Worm (Caenorhabditis elegans): ENCODE measurements around the gene str-250.

str-250 gene

DNA sequence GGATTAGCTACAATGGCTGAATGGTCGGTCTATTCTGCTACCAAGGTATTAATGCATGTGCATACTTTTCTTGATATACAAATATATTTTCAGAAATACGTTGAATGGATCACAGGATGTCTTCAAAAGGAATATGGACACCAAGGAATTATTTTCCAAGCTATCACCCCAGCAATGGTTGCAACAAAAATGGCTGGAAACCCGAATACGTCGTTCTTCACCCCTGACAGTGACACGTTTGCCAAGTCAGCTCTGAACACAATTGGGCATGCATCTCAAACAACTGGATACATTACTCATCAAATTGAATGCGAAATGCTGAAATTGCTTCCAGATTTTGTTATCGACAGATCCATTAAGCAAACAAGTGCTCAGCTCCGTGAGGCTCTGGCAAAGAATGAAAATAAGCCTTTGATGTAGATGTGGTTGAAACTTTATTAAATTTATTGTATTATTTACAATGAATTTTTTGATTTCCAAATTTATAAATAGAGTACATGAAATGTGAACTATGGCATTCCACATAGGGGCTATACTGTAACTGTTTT lies 10.8 kb upstream of the str-250 start (continued):
- TF ChIP-seq ceh-32 (tag; optimal IDR thresholded peaks at IDR 0.05; ENCODE audit: poor library complexity), result no peak
- TF ChIP-seq nhr-28 (tag; optimal IDR thresholded peaks at IDR 0.05), result peak; percentile 48
- no peak for TF ChIP-seq set-16 (GFP tag; IDR thresholded peaks at IDR 0.05)
- peak; percentile 59 for TF ChIP-seq lin-38 (GFP tag; IDR thresholded peaks at IDR 0.05)
- TF ChIP-seq nhr-11 (tag; optimal IDR thresholded peaks at IDR 0.05), result peak; percentile 11
- no peak for TF ChIP-seq vab-7 (GFP tag; IDR thresholded peaks at IDR 0.05)
- TF ChIP-seq F44E2.7 (GFP tag; IDR thresholded peaks at IDR 0.05), result no peak
- TF ChIP-seq spr-3 (GFP tag; optimal IDR thresholded peaks at IDR 0.05), result peak; percentile 32
- peak; percentile 65 for TF ChIP-seq duxl-1 (tag; optimal IDR thresholded peaks at IDR 0.05; ENCODE audit: poor library complexity)
- no peak for TF ChIP-seq F37D6.2 (tag; optimal IDR thresholded peaks at IDR 0.05)
- no peak for TF ChIP-seq R02D3.7 (tag; optimal IDR thresholded peaks at IDR 0.05)
- TF ChIP-seq D1046.2 (GFP tag; IDR thresholded peaks at IDR 0.05), result peak; percentile 79; the same call in 1 of the 2 replicates
- no peak for TF ChIP-seq lir-3 (tag; optimal IDR thresholded peaks at IDR 0.05)
- peak; percentile 13 for TF ChIP-seq sdz-12 (GFP tag; optimal IDR thresholded peaks at IDR 0.05)
- TF ChIP-seq zfp-3 (GFP tag; conservative IDR thresholded peaks at IDR 0.05), result peak; percentile 98
- no peak for TF ChIP-seq zip-11 (GFP tag; IDR thresholded peaks at IDR 0.05)
- TF ChIP-seq lin-29 (GFP tag; IDR thresholded peaks at IDR 0.05), result no peak
- peak; percentile 9; the same call in 1 of the 2 replicates for TF ChIP-seq tra-1 (GFP tag; IDR thresholded peaks at IDR 0.05)
- no peak; the same call in none of the 2 replicates for TF ChIP-seq dmd-9 (GFP tag; IDR thresholded peaks at IDR 0.05)
- no peak for TF ChIP-seq F49E8.2 (tag; optimal IDR thresholded peaks at IDR 0.05; ENCODE audit: borderline replicate concordance)
- TF ChIP-seq Y75B8A.6 (GFP tag; IDR thresholded peaks at IDR 0.05), result peak; percentile 85
- no peak for TF ChIP-seq nhr-25 (tag; optimal IDR thresholded peaks at IDR 0.05; ENCODE audit: borderline replicate concordance, insufficient read depth)
- no peak for TF ChIP-seq php-3 (GFP tag; IDR thresholded peaks at IDR 0.05)
- no peak for TF ChIP-seq ztf-11 (tag; optimal IDR thresholded peaks at IDR 0.05)
- no peak for TF ChIP-seq ceh-28 (tag; optimal IDR thresholded peaks at IDR 0.05)
- TF ChIP-seq nhr-48 (tag; optimal IDR thresholded peaks at IDR 0.05), result no peak
- no peak for TF ChIP-seq gei-8 (GFP tag; optimal IDR thresholded peaks at IDR 0.05)
- TF ChIP-seq ztf-7 (tag; optimal IDR thresholded peaks at IDR 0.05), result no peak
- TF ChIP-seq nhr-6 (tag; optimal IDR thresholded peaks at IDR 0.05), result no peak
- peak; percentile 52 for TF ChIP-seq mes-2 (tag; optimal IDR thresholded peaks at IDR 0.05; ENCODE audit: poor library complexity, severe bottlenecking)
- TF ChIP-seq pha-4 (GFP tag; IDR thresholded peaks at IDR 0.05), result peak; percentile 37
- TF ChIP-seq pha-4 (tag; optimal IDR thresholded peaks at IDR 0.05), result no peak
- peak; percentile 51; the same call in 1 of the 2 replicates for TF ChIP-seq lin-1 (GFP tag; IDR thresholded peaks at IDR 0.05)
- peak in 1 of 2 experiments; percentile 22 for TF ChIP-seq mdl-1 (tag; optimal IDR thresholded peaks at IDR 0.05)
- no peak for TF ChIP-seq nhr-237 (tag; optimal IDR thresholded peaks at IDR 0.05)

- no peak for TF ChIP-seq nhr-237 (tag; optimal IDR thresholded peaks at IDR 0.05)
- no peak for TF ChIP-seq aly-2 (tag; optimal IDR thresholded peaks at IDR 0.05)
- no peak for TF ChIP-seq nhr-11 (tag; optimal IDR thresholded peaks at IDR 0.05)
- TF ChIP-seq mep-1 (tag; optimal IDR thresholded peaks at IDR 0.05), result no peak
- TF ChIP-seq aha-1 (tag), result peak; percentile 72
- no peak for TF ChIP-seq ceh-62 (tag; optimal IDR thresholded peaks at IDR 0.05)
- TF ChIP-seq T26A8.4 (GFP tag; IDR thresholded peaks at IDR 0.05), result peak; percentile 7
- TF ChIP-seq sdz-12 (GFP tag; optimal IDR thresholded peaks at IDR 0.05), result peak; percentile 60
- no peak for TF ChIP-seq ztf-7 (tag; optimal IDR thresholded peaks at IDR 0.05)
- TF ChIP-seq mdl-1 (tag; optimal IDR thresholded peaks at IDR 0.05), result no peak
- 0 out of 2 replicates have a peak, but pooled peaks have one; percentile 6 for TF ChIP-seq snpc-1.2 (GFP tag; IDR thresholded peaks at IDR 0.05)
- TF ChIP-seq duxl-1 (tag; optimal IDR thresholded peaks at IDR 0.05; ENCODE audit: poor library complexity), result no peak
- no peak for TF ChIP-seq lir-3 (tag; optimal IDR thresholded peaks at IDR 0.05)
- TF ChIP-seq mes-2 (tag; optimal IDR thresholded peaks at IDR 0.05; ENCODE audit: poor library complexity, severe bottlenecking), result peak; percentile 29
- TF ChIP-seq T20F7.1 (GFP tag; optimal IDR thresholded peaks at IDR 0.05), result peak; percentile 31
- TF ChIP-seq skn-1 (tag; optimal IDR thresholded peaks at IDR 0.05), result no peak
- TF ChIP-seq Y48G9A.11 (GFP tag; IDR thresholded peaks at IDR 0.05), result 0 out of 2 replicates have a peak, but pooled peaks have one; percentile 24
- TF ChIP-seq daf-16 (GFP tag; optimal IDR thresholded peaks at IDR 0.05), result no peak
- TF ChIP-seq daf-16 (tag; optimal IDR thresholded peaks at IDR 0.05), result peak; percentile 3
- 0 out of 2 replicates have a peak, but pooled peaks have one; percentile 6 for TF ChIP-seq lin-1 (GFP tag; IDR thresholded peaks at IDR 0.05)
- peak in 1 of 2 experiments; percentile 18 for TF ChIP-seq hif-1 (tag; optimal IDR thresholded peaks at IDR 0.05)
Observed at ce11 chrV:13908120-13908915, 10.1 kb upstream of the str-250 start.
